Worm (Caenorhabditis elegans) whole organism, L1 larva: ENCODE data around the gene taf-8.

ENCODE experiments used
- lin-15B ChIP-seq: fragments of 150-350 bp; sonication (generic microtip); optimal IDR thresholded peaks from 3 replicates; lab custom pipeline; 2014; ENCODE audit warnings: missing biosample characterization, missing genetic modification characterization
- lin-35 ChIP-seq, 2 experiments: fragments of 150-350 bp; optimal IDR thresholded peaks; 2 replicates each; lab custom pipeline; 2014; ENCODE audit warnings: missing biosample characterization in 2 of 2, missing genetic modification characterization in 2 of 2, missing genetic modification reagents in 2 of 2
- mef-2 ChIP-seq: fragments of 150-350 bp; optimal IDR thresholded peaks from 2 replicates; lab custom pipeline; 2014; ENCODE audit warnings: missing biosample characterization, missing genetic modification characterization
- nhr-237 ChIP-seq: fragments of 150-350 bp; optimal IDR thresholded peaks from 2 replicates; lab custom pipeline; 2014; ENCODE audit warnings: missing biosample characterization, missing genetic modification characterization

DNA sequence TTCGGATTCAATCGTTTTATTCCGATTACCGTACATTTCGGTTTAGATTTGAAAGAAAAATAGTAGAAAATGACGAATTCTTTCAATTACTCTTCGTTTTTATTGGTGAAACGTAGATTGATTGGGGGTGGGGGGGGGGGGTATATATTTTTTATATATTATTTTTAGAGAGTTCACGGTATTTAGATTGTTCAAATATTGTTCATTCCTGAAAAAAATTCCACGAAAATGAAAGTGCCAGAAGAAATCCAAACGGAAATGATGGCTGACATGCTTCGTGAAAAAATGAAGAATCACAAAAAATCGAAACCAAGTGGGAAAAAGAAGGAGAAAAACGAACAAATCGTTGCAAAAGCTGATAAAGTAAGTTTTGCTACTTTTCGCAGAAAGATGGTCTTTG lies 31.2 kb downstream of the taf-8 start, which contains the start of the genes Y53C12A.8 and Y53C12A.7:
- TF ChIP-seq lin-15B (tag; lab: Kevin White, UChicago) (no peak), nhr-237 (tag; lab: Kevin White, UChicago) (no peak), lin-35 (GFP tag; optimal IDR thresholded peaks at IDR 0.05; lab: Kevin White, UChicago) (no peak), mef-2 (tag; lab: Kevin White, UChicago) (no peak)
